Fruit fly (Drosophila melanogaster) whole organism, embryonic: ENCODE data around the gene His3.3A.

Experiments
- Abd-B ChIP-seq: fragments of 200-800 bp; sonication (Bioruptor generic); optimal IDR thresholded peaks from 2 replicates; lab custom pipeline; 2018; ENCODE audit warnings: missing biosample characterization, mild to moderate bottlenecking, missing genetic modification characterization, moderate library complexity
- CG11723 ChIP-seq: fragments of 200-800 bp; sonication (Bioruptor generic); optimal IDR thresholded peaks from 2 replicates; lab custom pipeline; 2017; ENCODE audit warnings: missing biosample characterization, mild to moderate bottlenecking, missing genetic modification characterization
- CG1233 ChIP-seq: fragments of 200-800 bp; sonication (Bioruptor generic); optimal IDR thresholded peaks from 4 replicates; lab custom pipeline; 2018; ENCODE audit warnings: missing biosample characterization, mild to moderate bottlenecking, missing genetic modification characterization
- CG12659 ChIP-seq: fragments of 200-800 bp; sonication (Bioruptor generic); optimal IDR thresholded peaks from 3 replicates; lab custom pipeline; 2017; ENCODE audit warnings: mild to moderate bottlenecking, missing biosample characterization, missing genetic modification reagents, missing genetic modification characterization
- CG14014 ChIP-seq: fragments of 200-800 bp; sonication (Bioruptor generic); IDR thresholded peaks from 2 replicates; pipeline ENCODE4 v1.3.6; 2022; ENCODE audit warnings: missing biosample characterization, missing genetic modification characterization
- CG15073 ChIP-seq: fragments of 200-800 bp; sonication (Bioruptor generic); optimal IDR thresholded peaks from 2 replicates; lab custom pipeline; 2016; ENCODE audit warnings: missing biosample characterization, missing genetic modification characterization
- CG15696 ChIP-seq: fragments of 200-800 bp; sonication (Bioruptor generic); optimal IDR thresholded peaks from 2 replicates; lab custom pipeline; 2019; ENCODE audit warnings: missing biosample characterization, mild to moderate bottlenecking, missing genetic modification characterization, moderate library complexity
- CG1647 ChIP-seq: fragments of 200-800 bp; sonication (Bioruptor generic); optimal IDR thresholded peaks from 3 replicates; lab custom pipeline; 2016; ENCODE audit warnings: missing biosample characterization, missing genetic modification characterization
- CG17829 ChIP-seq: fragments of 200-800 bp; optimal IDR thresholded peaks from 2 replicates; lab custom pipeline; 2019; ENCODE audit warnings: missing biosample characterization, mild to moderate bottlenecking, missing genetic modification characterization, moderate library complexity
- CG2875 ChIP-seq: fragments of 200-800 bp; sonication (Bioruptor generic); optimal IDR thresholded peaks from 2 replicates; lab custom pipeline; 2017; ENCODE audit warnings: missing biosample characterization, mild to moderate bottlenecking, missing genetic modification characterization, missing genetic modification reagents
- CG30403 ChIP-seq: fragments of 200-800 bp; sonication (Bioruptor generic); optimal IDR thresholded peaks from 3 replicates; lab custom pipeline; 2016; ENCODE audit warnings: missing biosample characterization, missing genetic modification characterization
- CG34376 ChIP-seq: fragments of 200-800 bp; sonication (Bioruptor generic); optimal IDR thresholded peaks from 2 replicates; lab custom pipeline; 2018; ENCODE audit warnings: missing biosample characterization, mild to moderate bottlenecking, missing genetic modification characterization
- CG3847 ChIP-seq: fragments of 200-800 bp; sonication (Bioruptor generic); IDR thresholded peaks from 2 replicates; pipeline ENCODE4 v1.3.6; 2022; ENCODE audit warnings: missing biosample characterization, missing genetic modification characterization
- CG4360 ChIP-seq: fragments of 200-800 bp; sonication (Bioruptor generic); IDR thresholded peaks from 2 replicates; pipeline ENCODE4 v1.3.6; 2022; ENCODE audit warnings: missing biosample characterization, missing genetic modification characterization
- CG6791 ChIP-seq: fragments of 200-800 bp; sonication (Bioruptor generic); IDR thresholded peaks from 3 replicates; pipeline ENCODE4 v1.3.6; 2022; ENCODE audit warnings: missing biosample characterization, missing genetic modification characterization; ENCODE audit not compliant: partially characterized antibody
- CG6813 ChIP-seq: fragments of 200-800 bp; sonication (Bioruptor generic); optimal IDR thresholded peaks from 2 replicates; lab custom pipeline; 2017; ENCODE audit warnings: missing biosample characterization, missing genetic modification characterization, mild to moderate bottlenecking, moderate library complexity, missing genetic modification reagents
- CG7556 ChIP-seq: fragments of 200-800 bp; sonication (Bioruptor generic); optimal IDR thresholded peaks from 2 replicates; lab custom pipeline; 2017; ENCODE audit warnings: missing biosample characterization, mild to moderate bottlenecking, missing genetic modification characterization
- CG8359 ChIP-seq: fragments of 200-800 bp; sonication (Bioruptor generic); optimal IDR thresholded peaks from 2 replicates; lab custom pipeline; 2017; ENCODE audit warnings: missing biosample characterization, mild to moderate bottlenecking, missing genetic modification characterization, borderline replicate concordance
- D ChIP-seq, 2 experiments: fragments of 200-800 bp in 1 of 2; fragments of >200 bp in 1 of 2; sonication (Bioruptor generic) in 1 of 2; optimal IDR thresholded peaks; 2 replicates in 1 of 2; 3 replicates in 1 of 2; lab custom pipeline; 2017; ENCODE audit warnings: mild to moderate bottlenecking in 1 of 2, missing biosample characterization in 1 of 2, missing genetic modification characterization in 1 of 2, missing genetic modification reagents in 1 of 2
- Doc3 ChIP-seq: fragments of 200-800 bp; sonication (Bioruptor generic); IDR thresholded peaks from 3 replicates; pipeline ENCODE4 v1.3.6; 2022; ENCODE audit warnings: missing biosample characterization, missing genetic modification characterization; ENCODE audit not compliant: partially characterized antibody
- Drgx ChIP-seq: fragments of 200-800 bp; sonication (Bioruptor generic); IDR thresholded peaks from 2 replicates; pipeline ENCODE4 v1.3.6; 2022; ENCODE audit warnings: missing biosample characterization, missing genetic modification characterization
- Fer3 ChIP-seq: fragments of 200-800 bp; sonication (Bioruptor generic); optimal IDR thresholded peaks from 2 replicates; lab custom pipeline; 2018; ENCODE audit warnings: missing biosample characterization, mild to moderate bottlenecking, missing genetic modification characterization, moderate library complexity
- HLHmδ ChIP-seq: fragments of 200-800 bp; sonication (Bioruptor generic); optimal IDR thresholded peaks from 2 replicates; lab custom pipeline; 2018; ENCODE audit warnings: missing biosample characterization, mild to moderate bottlenecking, missing genetic modification characterization, moderate library complexity
- HmgZ ChIP-seq: fragments of 200-800 bp; sonication (Bioruptor generic); optimal IDR thresholded peaks from 2 replicates; lab custom pipeline; 2018; ENCODE audit warnings: missing biosample characterization, mild to moderate bottlenecking, missing genetic modification characterization
- Lhr ChIP-seq: fragments of 200-800 bp; sonication (Bioruptor generic); optimal IDR thresholded peaks from 3 replicates; lab custom pipeline; 2017; ENCODE audit warnings: mild to moderate bottlenecking, missing biosample characterization, missing genetic modification reagents, missing genetic modification characterization
- Mad ChIP-seq: fragments of 200-800 bp; sonication (Bioruptor generic); optimal IDR thresholded peaks from 2 replicates; lab custom pipeline; 2016; ENCODE audit warnings: missing biosample characterization, missing genetic modification characterization
- Nf-YA ChIP-seq: fragments of 200-800 bp; sonication (Bioruptor generic); IDR thresholded peaks from 2 replicates; pipeline ENCODE4 v1.3.6; 2022; ENCODE audit warnings: missing biosample characterization, missing genetic modification characterization
- Nf-YC ChIP-seq: fragments of 200-800 bp; optimal IDR thresholded peaks from 3 replicates; lab custom pipeline; 2019; ENCODE audit warnings: missing biosample characterization, mild to moderate bottlenecking, missing genetic modification characterization, moderate library complexity
- NfI ChIP-seq: fragments of 200-800 bp; sonication (Bioruptor generic); optimal IDR thresholded peaks from 3 replicates; lab custom pipeline; 2018; ENCODE audit warnings: missing biosample characterization, mild to moderate bottlenecking, missing genetic modification characterization, moderate library complexity
- Usf ChIP-seq: fragments of 200-800 bp; sonication (Bioruptor generic); optimal IDR thresholded peaks from 2 replicates; lab custom pipeline; 2017; ENCODE audit warnings: missing genotype, missing biosample characterization, missing genetic modification characterization
- ato ChIP-seq: fragments of 200-800 bp; sonication (Bioruptor generic); IDR thresholded peaks from 2 replicates; pipeline ENCODE4 v1.3.6; 2022; ENCODE audit warnings: missing biosample characterization, missing genetic modification characterization; ENCODE audit not compliant: partially characterized antibody
- az2 ChIP-seq: fragments of 200-800 bp; sonication (Bioruptor generic); optimal IDR thresholded peaks from 3 replicates; lab custom pipeline; 2016; ENCODE audit warnings: missing biosample characterization, missing genetic modification characterization
- croc ChIP-seq: fragments of 200-800 bp; sonication (Bioruptor generic); conservative IDR thresholded peaks from 3 replicates; pipeline ENCODE4 v1.3.6; 2022; ENCODE audit warnings: missing biosample characterization, missing genetic modification characterization
- disco-r ChIP-seq: fragments of 200-800 bp; sonication (Bioruptor generic); optimal IDR thresholded peaks from 2 replicates; lab custom pipeline; 2016; ENCODE audit warnings: missing biosample characterization, missing genetic modification characterization
- exex ChIP-seq: fragments of 200-800 bp; sonication (Bioruptor generic); optimal IDR thresholded peaks from 4 replicates; lab custom pipeline; 2018; ENCODE audit warnings: missing biosample characterization, mild to moderate bottlenecking, missing genetic modification characterization, moderate library complexity
- ftz-f1 ChIP-seq: fragments of 200-800 bp; sonication (Bioruptor generic); optimal IDR thresholded peaks from 2 replicates; lab custom pipeline; 2016; ENCODE audit warnings: missing biosample characterization, missing genetic modification characterization
- grn ChIP-seq: fragments of 200-800 bp; sonication (Bioruptor generic); optimal IDR thresholded peaks from 3 replicates; lab custom pipeline; 2017; ENCODE audit warnings: missing biosample characterization, missing genetic modification characterization
- insv ChIP-seq, 2 experiments: fragments of 200-800 bp; sonication (Bioruptor generic); optimal IDR thresholded peaks; 3 replicates each; lab custom pipeline; 2016 to 2018; ENCODE audit warnings: missing biosample characterization in 2 of 2, missing genetic modification characterization in 2 of 2
- jing ChIP-seq: fragments of 200-800 bp; sonication (Bioruptor generic); optimal IDR thresholded peaks from 2 replicates; lab custom pipeline; 2018; ENCODE audit warnings: missing biosample characterization, mild to moderate bottlenecking, missing genetic modification characterization
- nerfin-2 ChIP-seq: fragments of 200-800 bp; sonication (Bioruptor generic); IDR thresholded peaks from 2 replicates; pipeline ENCODE4 v1.3.6; 2022; ENCODE audit warnings: missing biosample characterization, missing genetic modification characterization; ENCODE audit not compliant: partially characterized antibody
- onecut ChIP-seq: fragments of 200-800 bp; sonication (Bioruptor generic); IDR thresholded peaks from 2 replicates; pipeline ENCODE4 v1.3.6; 2022; ENCODE audit warnings: missing biosample characterization, missing genetic modification characterization
- pzg ChIP-seq: fragments of 200-800 bp; sonication (Bioruptor generic); optimal IDR thresholded peaks from 3 replicates; lab custom pipeline; 2018; ENCODE audit warnings: missing biosample characterization, mild to moderate bottlenecking, missing genetic modification characterization, moderate library complexity
- row ChIP-seq: fragments of 200-800 bp; sonication (Bioruptor generic); IDR thresholded peaks from 3 replicates; pipeline ENCODE4 v1.3.6; 2022; ENCODE audit warnings: missing biosample characterization, missing genetic modification characterization
- slbo ChIP-seq: fragments of 200-800 bp; sonication (Bioruptor generic); IDR thresholded peaks from 2 replicates; pipeline ENCODE4 v1.3.6; 2022; ENCODE audit warnings: missing biosample characterization, missing genetic modification characterization
- sug ChIP-seq: fragments of 200-800 bp; optimal IDR thresholded peaks from 2 replicates; lab custom pipeline; 2019; ENCODE audit warnings: missing biosample characterization, mild to moderate bottlenecking, missing genetic modification characterization, moderate library complexity
- tup ChIP-seq: fragments of 200-800 bp; sonication (Bioruptor generic); optimal IDR thresholded peaks from 2 replicates; lab custom pipeline; 2016; ENCODE audit warnings: missing biosample characterization, mild to moderate bottlenecking, missing genetic modification characterization, moderate library complexity
- unpg ChIP-seq: fragments of 200-800 bp; sonication (Bioruptor generic); optimal IDR thresholded peaks from 3 replicates; lab custom pipeline; 2018; ENCODE audit warnings: missing biosample characterization, mild to moderate bottlenecking, missing genetic modification characterization, moderate library complexity
- vfl ChIP-seq: fragments of 200-800 bp; sonication (Bioruptor generic); optimal IDR thresholded peaks from 2 replicates; lab custom pipeline; 2016; ENCODE audit warnings: missing biosample characterization, missing genetic modification characterization
- zfh2 ChIP-seq: fragments of 200-800 bp; sonication (Bioruptor generic); optimal IDR thresholded peaks from 2 replicates; lab custom pipeline; 2016; ENCODE audit warnings: missing biosample characterization, missing genetic modification characterization

Gene His3.3A

dm6 chr2L:5010784-5011260, 44.0 kb upstream of the His3.3A start, which contains the start of the genes CG31917, Tfb5 and SelT (continued):
- TF ChIP-seq CG3847 (peak; percentile 58), CG1233 (GFP tag; lab: Kevin White, UChicago) (peak; percentile 46), CG8359 (GFP tag; lab: Kevin White, UChicago) (no peak), slbo (GFP tag; lab: Robert Waterston, UW) (peak; percentile 71), Usf (GFP tag; lab: Kevin White, UChicago) (peak; percentile 10), onecut (GFP tag; lab: Robert Waterston, UW) (peak; percentile 57; the same call in 1 of the 2 replicates), Doc3 (peak; percentile 83), exex (tag; lab: Kevin White, UChicago) (no peak), CG2875 (GFP tag; lab: Kevin White, UChicago) (no peak), HLHmδ (no peak), insv (GFP tag; optimal IDR thresholded peaks at IDR 0.05; lab: Kevin White, UChicago) (peak in 1 of 2 experiments; percentile 44), az2 (GFP tag; lab: Kevin White, UChicago) (peak; percentile 36), unpg (GFP tag; lab: Kevin White, UChicago) (peak; percentile 68), NfI (GFP tag; lab: Kevin White, UChicago) (peak; percentile 59), row (peak; percentile 95), CG15073 (GFP tag; lab: Kevin White, UChicago) (no peak), zfh2 (GFP tag; lab: Kevin White, UChicago) (peak; percentile 64), CG7556 (GFP tag; lab: Kevin White, UChicago) (peak; percentile 47), nerfin-2 (peak; percentile 37; the same call in 1 of the 2 replicates), Nf-YC (tag; lab: Kevin White, UChicago) (no peak), grn (GFP tag; lab: Kevin White, UChicago) (no peak), Abd-B (peak; percentile 46), tup (GFP tag; lab: Kevin White, UChicago) (no peak), Fer3 (tag; lab: Kevin White, UChicago) (peak; percentile 18), Nf-YA (GFP tag; lab: Robert Waterston, UW) (no peak), Mad (GFP tag; lab: Kevin White, UChicago) (peak; percentile 40), sug (tag; lab: Kevin White, UChicago) (no peak), CG34376 (peak; percentile 3), HmgZ (tag; lab: Kevin White, UChicago) (peak; percentile 76), CG30403 (GFP tag; lab: Kevin White, UChicago) (peak; percentile 77), CG6791 (GFP tag; lab: Robert Waterston, UW) (peak; percentile 57; the same call in 2 of the 3 replicates), ato (GFP tag; lab: Robert Waterston, UW) (no peak), pzg (GFP tag; lab: Kevin White, UChicago) (peak; percentile 83), Drgx (no peak), CG11723 (GFP tag; lab: Kevin White, UChicago) (no peak), CG1647 (GFP tag; lab: Kevin White, UChicago) (peak; percentile 35), CG4360 (GFP tag; lab: Robert Waterston, UW) (no peak), Lhr (GFP tag; lab: Kevin White, UChicago) (peak; percentile 28), ftz-f1 (peak; percentile 67), croc (GFP tag; lab: Robert Waterston, UW) (no peak), D (optimal IDR thresholded peaks at IDR 0.05; lab: Kevin White, UChicago) (no peak), D (GFP tag; optimal IDR thresholded peaks at IDR 0.05; lab: Kevin White, UChicago) (no peak), CG15696 (peak; percentile 50), jing (GFP tag; lab: Kevin White, UChicago) (no peak), CG14014 (GFP tag; lab: Robert Waterston, UW) (no peak), CG17829 (peak; percentile 63), CG12659 (GFP tag; lab: Kevin White, UChicago) (peak; percentile 84), disco-r (GFP tag; lab: Kevin White, UChicago) (peak; percentile 55), CG6813 (GFP tag; lab: Kevin White, UChicago) (no peak), vfl (GFP tag; lab: Kevin White, UChicago) (peak; percentile 58)
